Worm (Caenorhabditis elegans) whole organism, L3 larva: ENCODE measurements around the gene C01F1.6.

Experiments used
- R02D3.7 ChIP-seq: fragments of 150-350 bp; optimal IDR thresholded peaks from 2 replicates; lab custom pipeline; 2014; ENCODE audit warnings: missing biosample characterization, missing genetic modification characterization
- ZK546.5 ChIP-seq: sonication (generic microtip); optimal IDR thresholded peaks from 2 replicates; lab custom pipeline; 2017; ENCODE audit warnings: missing biosample characterization, missing genetic modification characterization
- ceh-82 ChIP-seq: fragments of 150-350 bp; optimal IDR thresholded peaks from 2 replicates; lab custom pipeline; 2014; ENCODE audit warnings: missing biosample characterization, missing genetic modification characterization
- daf-12 ChIP-seq: fragments of 150-350 bp; optimal IDR thresholded peaks from 2 replicates; lab custom pipeline; 2014; ENCODE audit warnings: missing biosample characterization, missing genetic modification reagents, missing genetic modification characterization
- egl-27 ChIP-seq: sonication (generic microtip); optimal IDR thresholded peaks from 4 replicates; lab custom pipeline; 2017; ENCODE audit warnings: missing biosample characterization, missing genetic modification reagents, missing genetic modification characterization
- lin-15B ChIP-seq: fragments of 150-350 bp; optimal IDR thresholded peaks from 2 replicates; lab custom pipeline; 2014; ENCODE audit warnings: missing biosample characterization, missing genetic modification characterization
- lin-39 ChIP-seq: fragments of 150-350 bp; optimal IDR thresholded peaks from 2 replicates; lab custom pipeline; 2018; ENCODE audit warnings: missing biosample characterization, missing genetic modification reagents, missing genetic modification characterization
- mdl-1 ChIP-seq: fragments of 150-350 bp; optimal IDR thresholded peaks from 2 replicates; lab custom pipeline; 2014; ENCODE audit warnings: missing biosample characterization, missing genetic modification characterization
- nfya-1 ChIP-seq: sonication (generic microtip); optimal IDR thresholded peaks from 2 replicates; lab custom pipeline; 2017; ENCODE audit warnings: missing genetic modification characterization, mild to moderate bottlenecking, missing compliant biosample characterization, antibody characterized with exemption, moderate library complexity; ENCODE audit not compliant: insufficient read depth
- skn-1 ChIP-seq: fragments of 150-350 bp; optimal IDR thresholded peaks from 2 replicates; lab custom pipeline; 2014; ENCODE audit warnings: missing biosample characterization, missing genetic modification characterization
- snpc-4 ChIP-seq: fragments of 150-350 bp; optimal IDR thresholded peaks from 2 replicates; lab custom pipeline; 2014; ENCODE audit warnings: missing biosample characterization, missing genetic modification characterization
- ztf-11 ChIP-seq: fragments of 150-350 bp; optimal IDR thresholded peaks from 2 replicates; lab custom pipeline; 2014; ENCODE audit warnings: missing biosample characterization, missing genetic modification characterization

DNA sequence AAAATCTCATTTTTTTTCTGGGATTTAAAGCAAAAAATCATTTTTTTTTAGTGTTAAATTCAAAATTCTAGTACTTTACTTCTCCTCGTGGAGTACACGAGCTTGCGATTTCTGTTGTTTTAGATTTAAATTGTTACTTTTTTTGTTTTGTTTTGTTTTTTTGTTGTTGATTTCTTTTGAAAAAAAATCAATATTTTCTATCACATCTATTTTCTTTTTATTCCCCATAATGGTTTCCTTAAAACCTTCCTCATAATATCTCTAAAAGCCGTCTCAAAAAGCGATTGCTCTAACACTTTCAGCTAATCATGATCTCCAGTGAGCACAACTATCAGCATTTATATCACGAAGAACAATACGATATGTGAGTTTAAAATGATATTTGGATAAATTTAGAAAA is 46.4 kb upstream of the C01F1.6 start, which contains the start of gene madf-3:
- TF ChIP-seq daf-12 (tag; lab: Kevin White, UChicago), result no peak
- no peak for TF ChIP-seq ceh-82 (tag; lab: Kevin White, UChicago)
- TF ChIP-seq lin-15B (tag; lab: Kevin White, UChicago), result no peak
- no peak for TF ChIP-seq mdl-1 (tag; lab: Kevin White, UChicago)
- TF ChIP-seq R02D3.7 (tag; lab: Kevin White, UChicago), result no peak
- TF ChIP-seq skn-1 (tag; lab: Kevin White, UChicago), result no peak
- no peak for TF ChIP-seq snpc-4 (tag; lab: Kevin White, UChicago)
- TF ChIP-seq ztf-11 (tag; lab: Kevin White, UChicago), result no peak
- TF ChIP-seq ZK546.5, result no peak
- no peak for TF ChIP-seq lin-39 (tag; lab: Kevin White, UChicago)
- no peak for TF ChIP-seq nfya-1
- TF ChIP-seq egl-27, result no peak
